Worm (Caenorhabditis elegans): ENCODE data around the gene T10H4.4.

T10H4.4 gene

DNA sequence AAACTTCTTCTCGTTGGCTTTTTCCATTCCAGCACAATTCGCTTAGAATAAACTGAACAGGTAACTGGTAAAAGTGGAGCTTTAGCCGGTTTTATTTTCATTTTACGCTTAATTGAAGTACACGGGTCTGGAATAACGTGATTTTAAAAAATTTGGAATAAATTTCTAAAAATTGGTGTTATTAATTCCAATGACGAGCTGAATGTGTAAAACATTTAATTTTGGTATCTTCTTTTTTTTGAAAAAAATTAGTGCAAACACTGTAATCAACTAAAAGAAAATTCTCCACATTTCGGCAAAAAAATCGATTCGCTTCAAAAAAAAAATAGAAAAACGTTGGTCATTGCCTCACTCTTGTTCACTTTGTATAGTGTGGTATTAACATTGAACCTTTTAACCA lies at the start of gene T10H4.4:
TSS of gene T10H4.4 (minus strand) at position 101 of the 400 bp plus-strand sequence.
- TF ChIP-seq efl-3 (GFP tag; optimal IDR thresholded peaks at IDR 0.05) (no peak), elt-3 (tag; optimal IDR thresholded peaks at IDR 0.05) (no peak), vab-15 (tag; optimal IDR thresholded peaks at IDR 0.05) (no peak), unc-86 (tag; optimal IDR thresholded peaks at IDR 0.05) (no peak), lin-15B (tag; optimal IDR thresholded peaks at IDR 0.05) (no peak), grh-1 (GFP tag; IDR thresholded peaks at IDR 0.05) (no peak), jun-1 (tag; optimal IDR thresholded peaks at IDR 0.05) (no peak), nhr-76 (tag; optimal IDR thresholded peaks at IDR 0.05) (no peak), mef-2 (tag; optimal IDR thresholded peaks at IDR 0.05) (no peak), sup-37 (GFP tag; optimal IDR thresholded peaks at IDR 0.05) (no peak)

DNA sequence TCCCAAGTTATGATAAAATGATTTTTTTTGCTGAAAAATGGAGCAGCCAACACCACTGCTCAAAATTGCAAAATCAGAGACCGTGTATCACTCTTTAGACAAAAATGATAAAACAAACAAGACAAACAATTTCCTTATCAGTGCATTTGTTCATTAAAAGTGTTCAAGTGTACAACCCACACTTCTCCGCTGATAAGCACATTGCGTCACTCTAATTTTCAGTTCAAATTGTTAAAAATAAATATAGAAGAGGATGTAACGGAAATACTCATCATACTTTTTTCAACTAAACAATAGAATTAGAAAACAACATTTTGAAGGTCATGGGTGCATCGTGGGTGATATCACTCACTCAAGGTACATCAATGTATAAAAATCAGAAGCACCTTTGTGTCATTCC lies 46.5 kb upstream of the T10H4.4 start, which contains the start of gene nhr-291:
TSS of gene nhr-291 (plus strand) at position 324 of the 400 bp plus-strand sequence.
- peak; percentile 65 for TF ChIP-seq jun-1 (tag; optimal IDR thresholded peaks at IDR 0.05)
- no peak for TF ChIP-seq C16A3.4 (tag; optimal IDR thresholded peaks at IDR 0.05)
- TF ChIP-seq nhr-20 (tag; optimal IDR thresholded peaks at IDR 0.05): peak; percentile 38
- TF ChIP-seq hlh-4 (tag; optimal IDR thresholded peaks at IDR 0.05): no peak
- no peak for TF ChIP-seq ceh-63 (GFP tag; optimal IDR thresholded peaks at IDR 0.05)
- TF ChIP-seq pqm-1 (tag; optimal IDR thresholded peaks at IDR 0.05): peak; percentile 55
- no peak for TF ChIP-seq efl-1 (optimal IDR thresholded peaks at IDR 0.05)
- peak in 1 of 2 experiments; percentile 14 for TF ChIP-seq efl-1 (GFP tag; optimal IDR thresholded peaks at IDR 0.05 in 1 of 2)
- no peak for TF ChIP-seq sptf-1 (tag; optimal IDR thresholded peaks at IDR 0.05)
- TF ChIP-seq pax-3 (tag; optimal IDR thresholded peaks at IDR 0.05): peak; percentile 77
- TF ChIP-seq lin-35 (GFP tag; optimal IDR thresholded peaks at IDR 0.05): peak in 1 of 2 experiments; percentile 45
- TF ChIP-seq elt-2 (tag; optimal IDR thresholded peaks at IDR 0.05): peak; percentile 99
- no peak for TF ChIP-seq zag-1 (tag; optimal IDR thresholded peaks at IDR 0.05)

DNA sequence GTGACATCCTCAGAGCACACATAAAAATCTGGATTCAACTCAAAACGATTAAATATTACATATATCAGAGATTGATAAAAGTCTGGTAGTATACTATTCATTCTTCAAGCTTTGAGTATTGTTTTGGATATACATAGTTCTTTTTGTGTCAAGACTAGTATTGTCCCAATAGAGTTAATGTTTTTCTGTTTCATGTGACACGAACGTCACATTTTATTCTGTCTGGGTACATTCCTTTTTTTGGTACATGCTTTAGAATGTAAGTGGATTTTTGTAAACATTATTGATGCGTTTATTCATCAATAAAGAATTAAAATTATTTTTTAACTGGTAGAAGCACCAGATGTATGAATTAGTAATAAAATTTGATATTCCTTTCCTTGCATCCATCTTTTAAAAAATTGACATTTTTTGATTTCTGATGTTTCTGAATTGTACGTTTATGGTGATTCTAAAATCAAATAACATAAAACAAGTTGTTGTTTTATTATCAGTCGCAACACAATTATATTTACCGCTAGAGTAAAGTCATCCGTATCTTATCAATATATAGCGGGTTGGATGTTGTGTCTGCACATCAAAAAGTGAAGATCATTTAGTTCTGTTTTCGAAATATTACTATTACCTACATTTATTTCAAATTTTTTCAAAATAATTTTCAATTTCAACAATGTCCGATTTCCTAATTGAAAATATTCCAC lies 43.8 kb upstream of the T10H4.4 start, which contains the start of the genes srt-22 and nhr-246:
TSS of gene srt-22 (minus strand) at position 101 of the 701 bp plus-strand sequence.
TSS of gene nhr-246 (plus strand) at position 651 of the 701 bp plus-strand sequence.
- TF ChIP-seq elt-2 (tag; optimal IDR thresholded peaks at IDR 0.05) (peak; percentile 11), zip-4 (GFP tag; optimal IDR thresholded peaks at IDR 0.05) (no peak)

ce11 chrV:15313529-15313928 lies 41.4 kb upstream of the T10H4.4 start:
- TF ChIP-seq nhr-90 (tag; optimal IDR thresholded peaks at IDR 0.05; ENCODE audit: poor library complexity) (no peak), unc-98 (GFP tag; IDR thresholded peaks at IDR 0.05) (no peak)

DNA sequence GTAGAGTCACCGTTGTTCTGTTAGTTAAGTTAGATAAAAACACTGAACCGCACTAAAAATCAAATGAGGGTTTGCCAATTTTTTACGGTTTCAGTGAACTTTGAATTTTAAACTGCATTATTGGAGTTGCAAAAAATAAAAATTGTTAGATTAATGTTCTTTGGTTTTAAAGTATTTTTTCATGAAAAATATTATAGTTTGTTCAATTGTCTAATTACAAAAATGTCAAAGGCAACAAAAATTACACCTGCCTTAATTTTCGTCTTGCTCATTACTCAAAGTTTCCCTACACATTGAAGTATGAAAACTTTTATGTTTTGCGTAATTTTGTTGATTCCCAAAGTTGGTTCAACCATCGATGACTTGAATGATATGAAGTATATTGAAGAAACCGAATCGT lies 38.6 kb upstream of the T10H4.4 start, which contains the start of gene irld-62:
TSS of gene irld-62 (plus strand) at position 301 of the 400 bp plus-strand sequence.
- TF ChIP-seq zag-1 (tag; optimal IDR thresholded peaks at IDR 0.05): no peak
- TF ChIP-seq ztf-11 (tag; optimal IDR thresholded peaks at IDR 0.05): no peak
- no peak for TF ChIP-seq lin-39 (tag; optimal IDR thresholded peaks at IDR 0.05)
- no peak for TF ChIP-seq nhr-28 (tag; optimal IDR thresholded peaks at IDR 0.05)
- TF ChIP-seq unc-130 (tag; optimal IDR thresholded peaks at IDR 0.05): no peak
- no peak for TF ChIP-seq egl-13 (tag; optimal IDR thresholded peaks at IDR 0.05)
- TF ChIP-seq lin-14 (GFP tag; optimal IDR thresholded peaks at IDR 0.05): no peak

DNA sequence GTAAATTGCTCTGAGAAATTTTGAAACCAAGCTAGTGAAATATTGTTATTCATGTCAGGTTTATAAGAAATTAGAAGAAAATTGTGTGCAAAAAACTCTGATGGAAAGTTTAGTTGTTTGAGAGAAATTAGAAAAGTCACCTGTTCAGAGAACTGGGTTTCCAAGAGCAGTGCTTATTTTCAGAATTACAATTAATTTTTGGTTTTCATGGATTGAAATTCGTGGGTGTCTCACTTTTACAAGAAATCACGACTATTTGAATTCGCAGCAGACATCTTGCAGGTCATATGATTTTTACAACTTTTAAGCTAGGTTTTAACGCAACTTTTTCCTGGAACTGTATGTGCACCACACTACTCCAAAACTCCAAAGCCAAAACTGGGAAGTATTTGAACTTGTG lies 36.8 kb upstream of the T10H4.4 start, which contains the start of gene srz-10:
TSS of gene srz-10 (minus strand) at position 88 of the 400 bp plus-strand sequence.
- no peak for TF ChIP-seq lsy-2 (tag; optimal IDR thresholded peaks at IDR 0.05)
- TF ChIP-seq hlh-4 (tag; optimal IDR thresholded peaks at IDR 0.05): peak; percentile 98
- no peak for TF ChIP-seq lin-13 (GFP tag; optimal IDR thresholded peaks at IDR 0.05)
- peak; percentile 64 for TF ChIP-seq fkh-8 (tag; optimal IDR thresholded peaks at IDR 0.05)
- TF ChIP-seq alr-1 (tag; optimal IDR thresholded peaks at IDR 0.05; ENCODE audit: borderline replicate concordance): no peak
- TF ChIP-seq nhr-90 (tag; optimal IDR thresholded peaks at IDR 0.05; ENCODE audit: poor library complexity): no peak
- no peak for TF ChIP-seq sup-37 (GFP tag; optimal IDR thresholded peaks at IDR 0.05)
- no peak for TF ChIP-seq elt-2 (tag; optimal IDR thresholded peaks at IDR 0.05)
- TF ChIP-seq nhr-47 (tag; optimal IDR thresholded peaks at IDR 0.05): peak; percentile 42
- no peak for TF ChIP-seq ztf-11 (tag; optimal IDR thresholded peaks at IDR 0.05)
- TF ChIP-seq C04F5.9 (tag; optimal IDR thresholded peaks at IDR 0.05): no peak
- no peak for TF ChIP-seq ets-5 (GFP tag; IDR thresholded peaks at IDR 0.05)
- peak; percentile 47 for TF ChIP-seq nhr-71 (tag; optimal IDR thresholded peaks at IDR 0.05)

Measured in whole organism, L1 larva.